Fruit fly (Drosophila melanogaster) whole organism, wandering third instar larva: Measurements from ENCODE around the gene hdm.

Experiments used
- Abd-B ChIP-seq: fragments of >200 bp; optimal IDR thresholded peaks from 2 replicates; lab custom pipeline; 2017; ENCODE audit warnings: missing biosample characterization, missing genetic modification characterization
- Dif ChIP-seq: fragments of 200-275, 200-300 bp; sonication (Bioruptor generic); optimal IDR thresholded peaks from 2 replicates; lab custom pipeline; 2018; ENCODE audit warnings: missing biosample characterization, missing genetic modification characterization; ENCODE audit not compliant: partially characterized antibody
- Hnf4 ChIP-seq: fragments of 200-800 bp; sonication (Bioruptor generic); optimal IDR thresholded peaks from 2 replicates; lab custom pipeline; 2016; ENCODE audit warnings: missing biosample characterization, mild to moderate bottlenecking, missing genetic modification characterization
- Jra ChIP-seq: sonication (Bioruptor generic); optimal IDR thresholded peaks from 2 replicates; lab custom pipeline; 2016; ENCODE audit warnings: missing biosample characterization, missing genetic modification characterization
- Rel ChIP-seq, 2 experiments: fragments of 200-800 bp; sonication (Bioruptor generic) in 1 of 2; optimal IDR thresholded peaks; 2 replicates in 1 of 2; 3 replicates in 1 of 2; lab custom pipeline; 2016 to 2019; ENCODE audit warnings: mild to moderate bottlenecking in 2 of 2, missing biosample characterization in 2 of 2, missing genetic modification characterization in 2 of 2, moderate library complexity in 1 of 2
- Vsx2 ChIP-seq: fragments of 200-300, 225-300 bp; sonication (Bioruptor generic); optimal IDR thresholded peaks from 2 replicates; lab custom pipeline; 2018; ENCODE audit warnings: missing biosample characterization, missing genetic modification characterization; ENCODE audit not compliant: partially characterized antibody
- brk ChIP-seq: fragments of 200-800 bp; sonication (Bioruptor generic); optimal IDR thresholded peaks from 2 replicates; lab custom pipeline; 2016; ENCODE audit warnings: missing biosample characterization, mild to moderate bottlenecking, missing genetic modification characterization
- dl ChIP-seq, 2 experiments: fragments of 175-275, 200-275 bp in 1 of 2; fragments of 200-275 bp in 1 of 2; sonication (Bioruptor generic); optimal IDR thresholded peaks; lab custom pipeline; 2018; ENCODE audit warnings: mild to moderate bottlenecking in 2 of 2, missing biosample characterization in 2 of 2, missing genetic modification characterization in 2 of 2, moderate library complexity in 2 of 2; ENCODE audit not compliant: partially characterized antibody in 2 of 2, insufficient read depth in 1 of 2
- dmrt93B ChIP-seq: fragments of 200-800 bp; sonication (Bioruptor generic); optimal IDR thresholded peaks from 2 replicates; lab custom pipeline; 2018; ENCODE audit warnings: missing biosample characterization, mild to moderate bottlenecking, missing genetic modification characterization
- dsf ChIP-seq: sonication (Bioruptor generic); optimal IDR thresholded peaks from 2 replicates; lab custom pipeline; 2016; ENCODE audit warnings: missing biosample characterization, missing genetic modification characterization, borderline replicate concordance
- ey ChIP-seq: fragments of 200-800 bp; sonication (Bioruptor generic); optimal IDR thresholded peaks from 2 replicates; lab custom pipeline; 2016; ENCODE audit warnings: missing biosample characterization, missing genetic modification characterization
- foxo ChIP-seq, 2 experiments: fragments of 200-800 bp; sonication (Bioruptor generic); optimal IDR thresholded peaks; 2 replicates in 1 of 2; 3 replicates in 1 of 2; lab custom pipeline; 2016 to 2017; ENCODE audit warnings: missing biosample characterization in 2 of 2, missing genetic modification characterization in 2 of 2
- jim ChIP-seq: fragments of 175-275, 200-325 bp; sonication (Bioruptor generic); optimal IDR thresholded peaks from 2 replicates; lab custom pipeline; 2016; ENCODE audit warnings: missing biosample characterization, mild to moderate bottlenecking, missing genetic modification characterization
- pan ChIP-seq: fragments of >200 bp; optimal IDR thresholded peaks from 2 replicates; lab custom pipeline; 2017
- psq ChIP-seq: fragments of 200-800 bp; sonication (Bioruptor generic); optimal IDR thresholded peaks from 3 replicates; lab custom pipeline; 2017; ENCODE audit warnings: missing biosample characterization, mild to moderate bottlenecking, missing genetic modification characterization, moderate library complexity
- rgr ChIP-seq: fragments of 200-800 bp; sonication (Bioruptor generic); optimal IDR thresholded peaks from 3 replicates; lab custom pipeline; 2016; ENCODE audit warnings: missing biosample characterization, mild to moderate bottlenecking, missing genetic modification characterization
- sage ChIP-seq: fragments of 200-800 bp; sonication (Bioruptor generic); optimal IDR thresholded peaks from 2 replicates; lab custom pipeline; 2016; ENCODE audit warnings: missing biosample characterization, mild to moderate bottlenecking, missing genetic modification characterization
- sv ChIP-seq: fragments of 200-800 bp; sonication (Bioruptor generic); optimal IDR thresholded peaks from 3 replicates; lab custom pipeline; 2016; ENCODE audit warnings: missing biosample characterization, missing genetic modification characterization
- tai ChIP-seq: sonication (Bioruptor generic); optimal IDR thresholded peaks from 2 replicates; lab custom pipeline; 2016; ENCODE audit warnings: missing biosample characterization, missing genetic modification characterization
- usp ChIP-seq: fragments of >200 bp; optimal IDR thresholded peaks from 2 replicates; lab custom pipeline; 2017; ENCODE audit warnings: missing biosample characterization, missing genetic modification characterization

Gene hdm

dm6 chrX:7874094-7874493, 45.8 kb downstream of the hdm start, which contains the start of gene Ir7c:
Gene Ir7c (plus strand): TSS chrX:7874394.
- TF ChIP-seq usp (GFP tag; lab: Kevin White, UChicago): no peak
- TF ChIP-seq Abd-B (GFP tag; lab: Kevin White, UChicago): no peak
- no peak for TF ChIP-seq tai (GFP tag; lab: Kevin White, UChicago)
- TF ChIP-seq dsf (GFP tag; lab: Kevin White, UChicago): no peak
- TF ChIP-seq psq (GFP tag; lab: Kevin White, UChicago): no peak
- no peak for TF ChIP-seq jim
- no peak for TF ChIP-seq dmrt93B (GFP tag; lab: Kevin White, UChicago)
- no peak for TF ChIP-seq pan (lab: Kevin White, UChicago)
- TF ChIP-seq sage (GFP tag; lab: Kevin White, UChicago): no peak
- no peak for TF ChIP-seq foxo (GFP tag; optimal IDR thresholded peaks at IDR 0.05; lab: Kevin White, UChicago)
- no peak for TF ChIP-seq Jra (GFP tag; lab: Kevin White, UChicago)
- TF ChIP-seq brk (GFP tag; lab: Kevin White, UChicago): no peak
- no peak for TF ChIP-seq dl (GFP tag; optimal IDR thresholded peaks at IDR 0.05; lab: Kevin White, UChicago; ENCODE audit: insufficient read depth in 1 of 2, partially characterized antibody in 2 of 2)
- no peak for TF ChIP-seq Dif (GFP tag; lab: Kevin White, UChicago)
- TF ChIP-seq, all 38 proteins: peak for 0

dm6 chrX:7873172-7873930, 46.6 kb downstream of the hdm start, which contains the start of gene dec:
Gene dec (minus strand): TSS chrX:7873222.
- TF ChIP-seq rgr (GFP tag; lab: Kevin White, UChicago): no peak
- TF ChIP-seq ey (GFP tag; lab: Kevin White, UChicago): no peak
- TF ChIP-seq usp (GFP tag; lab: Kevin White, UChicago): no peak
- no peak for TF ChIP-seq sv (GFP tag; lab: Kevin White, UChicago)
- TF ChIP-seq Hnf4 (GFP tag; lab: Kevin White, UChicago): no peak
- no peak for TF ChIP-seq Vsx2 (GFP tag; lab: Kevin White, UChicago)
- TF ChIP-seq Abd-B (GFP tag; lab: Kevin White, UChicago): no peak
- no peak for TF ChIP-seq sage (GFP tag; lab: Kevin White, UChicago)
- no peak for TF ChIP-seq Rel (GFP tag; optimal IDR thresholded peaks at IDR 0.05; lab: Kevin White, UChicago)
- no peak for TF ChIP-seq Rel (tag; optimal IDR thresholded peaks at IDR 0.05; lab: Kevin White, UChicago)
- TF ChIP-seq, all 38 proteins: peak for 0
